Fruit fly (Drosophila melanogaster) whole organism, embryonic: ENCODE data around the gene CG9586.

Experiments used
- CG10274 ChIP-seq: fragments of 200-800 bp; sonication (Bioruptor generic); optimal IDR thresholded peaks from 3 replicates; lab custom pipeline; 2017; ENCODE audit warnings: missing biosample characterization, mild to moderate bottlenecking, missing genetic modification characterization
- CG10565 ChIP-seq: fragments of 200-800 bp; sonication (Bioruptor generic); optimal IDR thresholded peaks from 3 replicates; lab custom pipeline; 2016; ENCODE audit warnings: missing biosample characterization, mild to moderate bottlenecking, missing genetic modification characterization
- CG11504 ChIP-seq: fragments of 200-800 bp; sonication (Bioruptor generic); optimal IDR thresholded peaks from 3 replicates; lab custom pipeline; 2019; ENCODE audit warnings: missing biosample characterization, mild to moderate bottlenecking, missing genetic modification characterization, moderate library complexity
- CG1233 ChIP-seq: fragments of 200-800 bp; sonication (Bioruptor generic); optimal IDR thresholded peaks from 4 replicates; lab custom pipeline; 2018; ENCODE audit warnings: missing biosample characterization, mild to moderate bottlenecking, missing genetic modification characterization
- CG13287 ChIP-seq: fragments of 200-800 bp; sonication (Bioruptor generic); IDR thresholded peaks from 2 replicates; pipeline ENCODE4 v1.3.6; 2022; ENCODE audit warnings: missing biosample characterization, missing genetic modification characterization; ENCODE audit not compliant: partially characterized antibody
- CG14050 ChIP-seq: fragments of 200-800 bp; sonication (Bioruptor generic); IDR thresholded peaks from 3 replicates; pipeline ENCODE4 v1.3.6; 2022; ENCODE audit warnings: missing biosample characterization, missing genetic modification characterization
- CG15479 ChIP-seq: fragments of 200-800 bp; sonication (Bioruptor generic); optimal IDR thresholded peaks from 3 replicates; lab custom pipeline; 2019; ENCODE audit warnings: missing biosample characterization, mild to moderate bottlenecking, missing genetic modification characterization, moderate library complexity
- CG17328 ChIP-seq: fragments of 200-800 bp; sonication (Bioruptor generic); IDR thresholded peaks from 2 replicates; pipeline ENCODE4 v1.3.6; 2022; ENCODE audit warnings: missing biosample characterization, missing genetic modification characterization
- CG18262 ChIP-seq: fragments of 200-800 bp; optimal IDR thresholded peaks from 3 replicates; lab custom pipeline; 2019; ENCODE audit warnings: missing biosample characterization, mild to moderate bottlenecking, missing genetic modification characterization, moderate library complexity
- CG2202 ChIP-seq: fragments of 200-800 bp; sonication (Bioruptor generic); optimal IDR thresholded peaks from 2 replicates; lab custom pipeline; 2018; ENCODE audit warnings: missing biosample characterization, mild to moderate bottlenecking, missing genetic modification characterization
- CG31388 ChIP-seq: fragments of 200-800 bp; sonication (Bioruptor generic); optimal IDR thresholded peaks from 2 replicates; lab custom pipeline; 2016; ENCODE audit warnings: missing biosample characterization, missing genetic modification characterization
- CG4404 ChIP-seq: fragments of 200-800 bp; sonication (Bioruptor generic); IDR thresholded peaks from 2 replicates; pipeline ENCODE4 v1.3.6; 2022; ENCODE audit warnings: missing biosample characterization, missing genetic modification characterization
- CG4617 ChIP-seq: fragments of 200-800 bp; sonication (Bioruptor generic); optimal IDR thresholded peaks from 3 replicates; lab custom pipeline; 2016; ENCODE audit warnings: missing biosample characterization, missing genetic modification characterization, borderline replicate concordance
- CG6654 ChIP-seq: fragments of 200-800 bp; sonication (Bioruptor generic); optimal IDR thresholded peaks from 2 replicates; lab custom pipeline; 2017; ENCODE audit warnings: missing biosample characterization, mild to moderate bottlenecking, missing genetic modification characterization
- CG6854 ChIP-seq: fragments of 200-800 bp; sonication (Bioruptor generic); optimal IDR thresholded peaks from 3 replicates; lab custom pipeline; 2017; ENCODE audit warnings: missing biosample characterization, mild to moderate bottlenecking, missing genetic modification characterization
- CG8281 ChIP-seq: fragments of 200-800 bp; sonication (Bioruptor generic); optimal IDR thresholded peaks from 2 replicates; lab custom pipeline; 2018; ENCODE audit warnings: missing biosample characterization, mild to moderate bottlenecking, missing genetic modification characterization, moderate library complexity
- CG8388 ChIP-seq: fragments of 200-800 bp; sonication (Bioruptor generic); optimal IDR thresholded peaks from 2 replicates; lab custom pipeline; 2019; ENCODE audit warnings: missing biosample characterization, mild to moderate bottlenecking, missing genetic modification characterization, moderate library complexity
- CG9727 ChIP-seq: fragments of 200-800 bp; sonication (Bioruptor generic); optimal IDR thresholded peaks from 3 replicates; lab custom pipeline; 2017; ENCODE audit warnings: missing biosample characterization, mild to moderate bottlenecking, missing genetic modification characterization
- D19B ChIP-seq: fragments of 200-800 bp; sonication (Bioruptor generic); optimal IDR thresholded peaks from 2 replicates; lab custom pipeline; 2017; ENCODE audit warnings: missing biosample characterization, mild to moderate bottlenecking, missing genetic modification characterization
- Dip2 ChIP-seq: fragments of 200-800 bp; sonication (Bioruptor generic); IDR thresholded peaks from 2 replicates; pipeline ENCODE4 v1.3.6; 2022; ENCODE audit warnings: missing biosample characterization, missing genetic modification characterization
- E2f1 ChIP-seq: fragments of 200-800 bp; sonication (Bioruptor generic); IDR thresholded peaks from 2 replicates; pipeline ENCODE4 v1.3.6; 2022; ENCODE audit warnings: missing biosample characterization, missing genetic modification characterization
- Fer1 ChIP-seq: fragments of 200-800 bp; sonication (Bioruptor generic); optimal IDR thresholded peaks from 2 replicates; lab custom pipeline; 2017; ENCODE audit warnings: missing biosample characterization, mild to moderate bottlenecking, missing genetic modification characterization
- HmgZ ChIP-seq: fragments of 200-800 bp; sonication (Bioruptor generic); optimal IDR thresholded peaks from 2 replicates; lab custom pipeline; 2018; ENCODE audit warnings: missing biosample characterization, mild to moderate bottlenecking, missing genetic modification characterization
- Nf-YA ChIP-seq: fragments of 200-800 bp; sonication (Bioruptor generic); IDR thresholded peaks from 2 replicates; pipeline ENCODE4 v1.3.6; 2022; ENCODE audit warnings: missing biosample characterization, missing genetic modification characterization
- Oli ChIP-seq: fragments of 200-800 bp; sonication (Bioruptor generic); optimal IDR thresholded peaks from 2 replicates; lab custom pipeline; 2018; ENCODE audit warnings: missing biosample characterization, mild to moderate bottlenecking, missing genetic modification characterization, moderate library complexity
- Spps ChIP-seq: fragments of 200-800 bp; sonication (Bioruptor generic); optimal IDR thresholded peaks from 2 replicates; lab custom pipeline; 2018; ENCODE audit warnings: missing biosample characterization, mild to moderate bottlenecking, missing genetic modification characterization
- al ChIP-seq: fragments of 200-800 bp; sonication (Bioruptor generic); IDR thresholded peaks from 2 replicates; pipeline ENCODE4 v1.3.6; 2022; ENCODE audit warnings: missing biosample characterization, missing genetic modification characterization
- bbx ChIP-seq: fragments of 200-800 bp; sonication (Bioruptor generic); IDR thresholded peaks from 2 replicates; pipeline ENCODE4 v1.3.6; 2022; ENCODE audit warnings: missing biosample characterization, missing genetic modification characterization; ENCODE audit not compliant: partially characterized antibody
- croc ChIP-seq: fragments of 200-800 bp; sonication (Bioruptor generic); conservative IDR thresholded peaks from 3 replicates; pipeline ENCODE4 v1.3.6; 2022; ENCODE audit warnings: missing biosample characterization, missing genetic modification characterization
- dati ChIP-seq: fragments of 200-800 bp; sonication (Bioruptor generic); IDR thresholded peaks from 2 replicates; pipeline ENCODE4 v1.3.6; 2022; ENCODE audit warnings: missing biosample characterization, missing genetic modification characterization
- ewg ChIP-seq: fragments of 200-800 bp; sonication (Bioruptor generic); optimal IDR thresholded peaks from 3 replicates; lab custom pipeline; 2017; ENCODE audit warnings: mild to moderate bottlenecking, missing biosample characterization, missing genetic modification reagents, missing genetic modification characterization
- fd3F ChIP-seq: fragments of 200-800 bp; sonication (Bioruptor generic); optimal IDR thresholded peaks from 2 replicates; lab custom pipeline; 2018; ENCODE audit warnings: missing biosample characterization, mild to moderate bottlenecking, missing genetic modification characterization, moderate library complexity
- fd96Cb ChIP-seq: fragments of 200-800 bp; sonication (Bioruptor generic); optimal IDR thresholded peaks from 2 replicates; lab custom pipeline; 2018; ENCODE audit warnings: missing biosample characterization, mild to moderate bottlenecking, missing genetic modification characterization, moderate library complexity
- ftz-f1 ChIP-seq: fragments of 200-800 bp; sonication (Bioruptor generic); optimal IDR thresholded peaks from 2 replicates; lab custom pipeline; 2016; ENCODE audit warnings: missing biosample characterization, missing genetic modification characterization
- hth ChIP-seq: fragments of >200 bp; optimal IDR thresholded peaks from 2 replicates; lab custom pipeline; 2017; ENCODE audit warnings: inconsistent platforms
- lmd ChIP-seq: fragments of 200-800 bp; sonication (Bioruptor generic); IDR thresholded peaks from 2 replicates; pipeline ENCODE4 v1.3.6; 2022; ENCODE audit warnings: missing biosample characterization, missing genetic modification characterization
- nmo ChIP-seq: fragments of 200-800 bp; sonication (Bioruptor generic); optimal IDR thresholded peaks from 2 replicates; lab custom pipeline; 2018; ENCODE audit warnings: missing biosample characterization, mild to moderate bottlenecking, missing genetic modification characterization, moderate library complexity
- pita ChIP-seq: fragments of 200-800 bp; sonication (Bioruptor generic); optimal IDR thresholded peaks from 2 replicates; lab custom pipeline; 2017; ENCODE audit warnings: missing biosample characterization, mild to moderate bottlenecking, missing genetic modification characterization
- pnt ChIP-seq: fragments of 200-800 bp; sonication (Bioruptor generic); optimal IDR thresholded peaks from 3 replicates; lab custom pipeline; 2016; ENCODE audit warnings: missing biosample characterization, missing genetic modification characterization
- pum ChIP-seq: fragments of 200-800 bp; sonication (Bioruptor generic); optimal IDR thresholded peaks from 2 replicates; lab custom pipeline; 2016; ENCODE audit warnings: missing biosample characterization, missing genetic modification characterization
- ro ChIP-seq: fragments of 200-800 bp; sonication (Bioruptor generic); IDR thresholded peaks from 2 replicates; pipeline ENCODE4 v1.3.6; 2022; ENCODE audit warnings: missing biosample characterization, missing genetic modification characterization
- schlank ChIP-seq: fragments of 200-800 bp; sonication (Bioruptor generic); optimal IDR thresholded peaks from 2 replicates; lab custom pipeline; 2018; ENCODE audit warnings: missing biosample characterization, mild to moderate bottlenecking, missing genetic modification characterization
- sna ChIP-seq: fragments of 200-800 bp; sonication (Bioruptor generic); IDR thresholded peaks from 2 replicates; pipeline ENCODE4 v1.3.6; 2022; ENCODE audit warnings: missing biosample characterization, missing genetic modification characterization; ENCODE audit not compliant: partially characterized antibody
- sr ChIP-seq: fragments of 200-800 bp; sonication (Bioruptor generic); IDR thresholded peaks from 3 replicates; pipeline ENCODE4 v1.3.6; 2022; ENCODE audit warnings: missing biosample characterization, missing genetic modification characterization
- ssp ChIP-seq: fragments of 200-800 bp; sonication (Bioruptor generic); IDR thresholded peaks from 2 replicates; pipeline ENCODE4 v1.3.6; 2022; ENCODE audit warnings: missing biosample characterization, missing genetic modification characterization
- stc ChIP-seq: fragments of 200-800 bp; sonication (Bioruptor generic); IDR thresholded peaks from 2 replicates; pipeline ENCODE4 v1.3.6; 2022; ENCODE audit warnings: missing biosample characterization, missing genetic modification characterization
- trem ChIP-seq: fragments of 200-800 bp; optimal IDR thresholded peaks from 3 replicates; lab custom pipeline; 2019; ENCODE audit warnings: missing biosample characterization, mild to moderate bottlenecking, missing genetic modification characterization, moderate library complexity
- wek ChIP-seq: fragments of 200-800 bp; sonication (Bioruptor generic); optimal IDR thresholded peaks from 3 replicates; lab custom pipeline; 2018; ENCODE audit warnings: missing biosample characterization, mild to moderate bottlenecking, missing genetic modification characterization, moderate library complexity

CG9586 gene

dm6 chr2L:9210864-9211701 is 44.8 kb upstream of the CG9586 start (continued):
- peak; percentile 30 for TF ChIP-seq D19B (GFP tag; lab: Kevin White, UChicago)
- no peak; the same call in 1 of the 2 replicates for TF ChIP-seq CG17328
- peak; percentile 48 for TF ChIP-seq HmgZ
- TF ChIP-seq ro (GFP tag; lab: Robert Waterston, UW) = no peak
- no peak for TF ChIP-seq CG15479
- TF ChIP-seq CG11504 (tag; lab: Kevin White, UChicago) = peak; percentile 81
- TF ChIP-seq CG6654 = no peak
- TF ChIP-seq fd96Cb (tag; lab: Kevin White, UChicago) = peak; percentile 46
- TF ChIP-seq pum (GFP tag; lab: Kevin White, UChicago) = no peak
- peak; percentile 65; the same call in 1 of the 3 replicates for TF ChIP-seq sr (GFP tag; lab: Robert Waterston, UW)
- TF ChIP-seq CG18262 (tag; lab: Kevin White, UChicago) = peak; percentile 68
- no peak for TF ChIP-seq bbx (GFP tag; lab: Robert Waterston, UW)
- TF ChIP-seq Fer1 (GFP tag; lab: Kevin White, UChicago) = peak; percentile 75
- TF ChIP-seq CG9727 (GFP tag; lab: Kevin White, UChicago) = peak; percentile 58
- no peak for TF ChIP-seq sna (GFP tag; lab: Robert Waterston, UW)
- no peak for TF ChIP-seq wek
- TF ChIP-seq CG6854 (GFP tag; lab: Kevin White, UChicago) = peak; percentile 23
- TF ChIP-seq CG4404 = 0 out of 2 replicates have a peak, but pooled peaks have one; percentile 23
- TF ChIP-seq pita (GFP tag; lab: Kevin White, UChicago) = no peak
- TF ChIP-seq croc = no peak; the same call in 2 of the 3 replicates
- TF ChIP-seq al (GFP tag; lab: Robert Waterston, UW) = peak; percentile 32; the same call in 1 of the 2 replicates
- TF ChIP-seq pnt (GFP tag; lab: Kevin White, UChicago) = no peak
- peak; percentile 81 for TF ChIP-seq nmo (GFP tag; lab: Kevin White, UChicago)
- peak; percentile 67 for TF ChIP-seq CG8388
- peak; percentile 26 for TF ChIP-seq CG10274 (GFP tag; lab: Kevin White, UChicago)
- no peak for TF ChIP-seq ftz-f1 (GFP tag; lab: Kevin White, UChicago)
- TF ChIP-seq trem = peak; percentile 7
- TF ChIP-seq stc (GFP tag; lab: Robert Waterston, UW) = peak; percentile 50; the same call in 1 of the 2 replicates
- no peak for TF ChIP-seq hth
- TF ChIP-seq CG8281 (tag; lab: Kevin White, UChicago) = peak; percentile 15
- TF ChIP-seq CG4617 (GFP tag; lab: Kevin White, UChicago) = peak; percentile 10
- peak; percentile 73 for TF ChIP-seq lmd (GFP tag; lab: Robert Waterston, UW)
- no peak for TF ChIP-seq Dip2 (GFP tag; lab: Robert Waterston, UW)
- no peak for TF ChIP-seq Spps (tag; lab: Kevin White, UChicago)
- peak; percentile 50 for TF ChIP-seq ewg (GFP tag; lab: Kevin White, UChicago)
- TF ChIP-seq CG1233 (GFP tag; lab: Kevin White, UChicago) = peak; percentile 49
- no peak for TF ChIP-seq dati (GFP tag; lab: Robert Waterston, UW)
- peak; percentile 8 for TF ChIP-seq CG2202 (tag; lab: Kevin White, UChicago)
- TF ChIP-seq CG31388 (GFP tag; lab: Kevin White, UChicago) = peak; percentile 33
- peak; percentile 30; the same call in 1 of the 2 replicates for TF ChIP-seq E2f1 (GFP tag; lab: Robert Waterston, UW)
- TF ChIP-seq Nf-YA = no peak
- no peak for TF ChIP-seq CG10565 (GFP tag; lab: Kevin White, UChicago)
- TF ChIP-seq Oli (tag; lab: Kevin White, UChicago) = peak; percentile 76
- TF ChIP-seq ssp (GFP tag; lab: Robert Waterston, UW) = peak; percentile 58
- peak; percentile 50 for TF ChIP-seq fd3F (GFP tag; lab: Kevin White, UChicago)
- no peak for TF ChIP-seq CG13287 (GFP tag; lab: Robert Waterston, UW)
- TF ChIP-seq schlank (tag; lab: Kevin White, UChicago) = no peak
- TF ChIP-seq CG14050 (GFP tag; lab: Robert Waterston, UW) = peak; percentile 41; the same call in 1 of the 3 replicates
